Worm (Caenorhabditis elegans) whole organism, midembryonic: ENCODE results near the gene K02D10.8.

ENCODE experiments used
- flt-1 ChIP-seq: fragments of 200-800 bp; sonication (Bioruptor generic); IDR thresholded peaks from 2 replicates; pipeline ENCODE4 v1.3.6; 2022; ENCODE audit warnings: missing genetic modification characterization, missing compliant biosample characterization
- klf-2 ChIP-seq: fragments of 200-800 bp; sonication (Bioruptor generic); conservative IDR thresholded peaks from 2 replicates; pipeline ENCODE4 v1.3.6; 2022; ENCODE audit warnings: missing genetic modification reagents, missing genetic modification characterization, missing compliant biosample characterization
- med-1 ChIP-seq: sonication (generic microtip); optimal IDR thresholded peaks from 2 replicates; lab custom pipeline; 2017; ENCODE audit warnings: missing genetic modification characterization, mild to moderate bottlenecking, missing compliant biosample characterization, antibody characterized with exemption, missing genetic modification reagents; ENCODE audit not compliant: insufficient read depth
- ref-1 ChIP-seq: fragments of 200-800 bp; sonication (Bioruptor generic); conservative IDR thresholded peaks from 2 replicates; pipeline ENCODE4 v1.3.6; 2022; ENCODE audit warnings: missing genetic modification reagents, missing genetic modification characterization, missing compliant biosample characterization
- tab-1 ChIP-seq: fragments of 200-800 bp; sonication (Bioruptor generic); IDR thresholded peaks from 2 replicates; pipeline ENCODE4 v1.3.6; 2022; ENCODE audit warnings: missing genetic modification characterization, missing compliant biosample characterization
- ztf-23 ChIP-seq: fragments of 200-800 bp; sonication (Bioruptor generic); IDR thresholded peaks from 2 replicates; pipeline ENCODE4 v1.3.6; 2022; ENCODE audit warnings: missing genetic modification reagents, missing genetic modification characterization, missing compliant biosample characterization

DNA sequence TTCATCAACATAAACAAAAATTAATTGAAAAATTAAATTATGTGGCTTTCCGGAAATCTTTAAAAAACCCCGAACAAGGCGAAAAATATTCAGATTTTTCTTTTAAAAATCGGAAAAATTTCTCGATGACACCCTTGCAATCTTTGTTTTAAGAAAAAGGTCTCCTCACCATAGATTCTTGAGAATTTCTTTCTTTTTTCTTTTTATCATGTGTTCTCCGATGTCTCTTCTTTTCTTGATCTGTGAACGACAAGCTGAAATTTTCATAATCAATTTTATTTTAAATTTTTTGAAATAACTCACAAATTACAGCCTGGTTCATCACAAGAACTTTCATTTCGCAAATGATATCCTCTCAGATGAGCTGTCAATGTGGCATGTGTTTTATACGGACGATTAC is 5.1 kb downstream of the K02D10.8 start, which contains the start of the genes zfp-1 and F54F2.14:
- TF ChIP-seq med-1 (GFP tag; lab: Kevin White, UChicago) (no peak), flt-1 (GFP tag; lab: Robert Waterston, UW) (no peak), ztf-23 (GFP tag; lab: Robert Waterston, UW) (no peak), ref-1 (no peak), tab-1 (no peak), klf-2 (GFP tag; lab: Robert Waterston, UW) (no peak)
